Fruit fly (Drosophila melanogaster) whole organism, adult: Measurements from ENCODE around the gene Alp9.

Source experiments
- CG12768 ChIP-seq: fragments of 200-800 bp; sonication (Bioruptor generic); optimal IDR thresholded peaks from 2 replicates; lab custom pipeline; 2017; ENCODE audit warnings: missing biosample characterization, missing genetic modification characterization, mild to moderate bottlenecking, moderate library complexity, missing genetic modification reagents
- CG14711 ChIP-seq: fragments of 200-800 bp; sonication (Bioruptor generic); optimal IDR thresholded peaks from 2 replicates; lab custom pipeline; 2018; ENCODE audit warnings: missing biosample characterization, mild to moderate bottlenecking, missing genetic modification characterization, moderate library complexity
- CG33017 ChIP-seq: fragments of 200-800 bp; sonication (Bioruptor generic); optimal IDR thresholded peaks from 2 replicates; lab custom pipeline; 2018; ENCODE audit warnings: missing biosample characterization, mild to moderate bottlenecking, missing genetic modification characterization, moderate library complexity
- CG7101 ChIP-seq: fragments of 200-800 bp; sonication (Bioruptor generic); optimal IDR thresholded peaks from 2 replicates; lab custom pipeline; 2018; ENCODE audit warnings: missing biosample characterization, mild to moderate bottlenecking, missing genetic modification characterization, moderate library complexity
- cnc ChIP-seq, 2 experiments: fragments of >200 bp; optimal IDR thresholded peaks; 2 replicates each; lab custom pipeline; 2017
- kay ChIP-seq: fragments of 200-800 bp; sonication (Bioruptor generic); peaks from one replicate; lab custom pipeline; 2016; ENCODE audit warnings: missing biosample characterization, missing genetic modification characterization, borderline replicate concordance
- tj ChIP-seq: fragments of 200-800 bp; sonication (Bioruptor generic); optimal IDR thresholded peaks from 3 replicates; lab custom pipeline; 2017; ENCODE audit warnings: missing biosample characterization, mild to moderate bottlenecking, missing genetic modification characterization, moderate library complexity

- no peak for TF ChIP-seq CG7101
- TF ChIP-seq tj (GFP tag; lab: Kevin White, UChicago) = no peak
- TF ChIP-seq CG12768 = no peak
- TF ChIP-seq CG33017 (tag; lab: Kevin White, UChicago) = no peak
- TF ChIP-seq CG14711 (tag; lab: Kevin White, UChicago) = no peak
- TF ChIP-seq cnc (optimal IDR thresholded peaks at IDR 0.05; lab: Kevin White, UChicago) = no peak
- TF ChIP-seq kay = no peak
Measured at dm6 chr3L:5594163-5594715, 1.1 kb upstream of the Alp9 start.
